Worm (Caenorhabditis elegans): Measurements from ENCODE around the gene ets-9.
A peak's percentile ranks its signal among the peaks of the same experiment; 100 is the strongest.

ets-9 gene

DNA sequence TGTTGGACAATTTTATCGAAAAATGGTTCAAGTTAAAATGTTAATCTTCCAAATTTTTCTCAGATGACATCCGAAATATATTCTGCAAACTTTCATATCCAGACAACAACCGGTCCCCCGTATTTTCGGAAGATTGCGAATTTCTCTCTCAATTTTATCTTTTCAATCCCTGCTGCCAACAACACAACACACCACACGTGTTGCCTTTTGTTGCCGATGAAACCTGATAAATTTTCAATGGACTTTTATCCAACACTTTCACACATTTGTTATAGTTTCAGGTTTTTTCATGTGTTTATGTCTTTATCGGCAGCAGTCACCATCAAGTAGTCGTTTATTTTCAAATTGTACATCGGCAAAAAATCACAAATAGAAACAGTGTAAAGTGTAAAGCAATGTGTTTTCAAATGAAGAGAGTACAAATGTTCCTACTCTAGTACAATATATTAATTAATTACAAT lies 33.2 kb upstream of the ets-9 start:
- TF ChIP-seq ztf-6 (GFP tag; IDR thresholded peaks at IDR 0.05), result no peak
- TF ChIP-seq sptf-2 (GFP tag; optimal IDR thresholded peaks at IDR 0.05), result no peak
- no peak for TF ChIP-seq egl-44 (GFP tag; IDR thresholded peaks at IDR 0.05)
- no peak for TF ChIP-seq lsy-27 (tag; optimal IDR thresholded peaks at IDR 0.05; ENCODE audit: borderline replicate concordance, insufficient read depth)
- TF ChIP-seq somi-1 (GFP tag; optimal IDR thresholded peaks at IDR 0.05), result peak; percentile 25
- no peak for TF ChIP-seq ceh-79 (tag; optimal IDR thresholded peaks at IDR 0.05)
- no peak for TF ChIP-seq unc-62 (GFP tag; optimal IDR thresholded peaks at IDR 0.05)
- TF ChIP-seq D2030.7 (GFP tag; IDR thresholded peaks at IDR 0.05), result no peak
- 0 out of 2 replicates have a peak, but pooled peaks have one; percentile 30 for TF ChIP-seq ekl-4 (GFP tag; IDR thresholded peaks at IDR 0.05)
- no peak for TF ChIP-seq aptf-3 (GFP tag; IDR thresholded peaks at IDR 0.05)
- TF ChIP-seq madf-6 (GFP tag; IDR thresholded peaks at IDR 0.05), result no peak
- no peak for TF ChIP-seq B0035.1 (tag; optimal IDR thresholded peaks at IDR 0.05)
- TF ChIP-seq attf-5 (GFP tag; optimal IDR thresholded peaks at IDR 0.05), result peak; percentile 2
- no peak for TF ChIP-seq ceh-91 (GFP tag; IDR thresholded peaks at IDR 0.05)
- 0 out of 2 replicates have a peak, but pooled peaks have one; percentile 38 for TF ChIP-seq madf-3 (GFP tag; IDR thresholded peaks at IDR 0.05)
- TF ChIP-seq lir-1 (GFP tag; conservative IDR thresholded peaks at IDR 0.05), result 0 out of 2 replicates have a peak, but pooled peaks have one; percentile 46
- no peak for TF ChIP-seq sea-2 (GFP tag; IDR thresholded peaks at IDR 0.05)
- TF ChIP-seq atf-7 (tag; optimal IDR thresholded peaks at IDR 0.05), result peak; percentile 40
- 0 out of 2 replicates have a peak, but pooled peaks have one; percentile 37 for TF ChIP-seq nfyb-1 (GFP tag; IDR thresholded peaks at IDR 0.05)
- TF ChIP-seq repo-1 (tag; optimal IDR thresholded peaks at IDR 0.05), result peak; percentile 89
- no peak for TF ChIP-seq snpc-1.1 (tag; optimal IDR thresholded peaks at IDR 0.05; ENCODE audit: insufficient read depth)
- TF ChIP-seq let-526 (GFP tag; IDR thresholded peaks at IDR 0.05), result 0 out of 2 replicates have a peak, but pooled peaks have one; percentile 4
- no peak for TF ChIP-seq cebp-1 (GFP tag; IDR thresholded peaks at IDR 0.05)
- TF ChIP-seq cebp-1 (tag; optimal IDR thresholded peaks at IDR 0.05), result peak; percentile 57
- 0 out of 2 replicates have a peak, but pooled peaks have one; percentile 56 for TF ChIP-seq Y53G8AR.9 (GFP tag; conservative IDR thresholded peaks at IDR 0.05)
- peak; percentile 40 for TF ChIP-seq lin-40 (tag; optimal IDR thresholded peaks at IDR 0.05)
- peak; percentile 65 for TF ChIP-seq dox-1 (GFP tag; IDR thresholded peaks at IDR 0.05)
- peak; percentile 38 for TF ChIP-seq gei-17 (GFP tag; optimal IDR thresholded peaks at IDR 0.05)
- peak; percentile 53 for TF ChIP-seq nhr-80 (tag; optimal IDR thresholded peaks at IDR 0.05)
- no peak for TF ChIP-seq hsf-1 (GFP tag; IDR thresholded peaks at IDR 0.05)
- peak; percentile 46 for TF ChIP-seq ama-1 (optimal IDR thresholded peaks at IDR 0.05)
- no peak for TF ChIP-seq ama-1 (GFP tag; optimal IDR thresholded peaks at IDR 0.05)
- TF ChIP-seq tlf-1 (GFP tag; optimal IDR thresholded peaks at IDR 0.05), result peak; percentile 49
- TF ChIP-seq pbrm-1 (GFP tag; IDR thresholded peaks at IDR 0.05), result 0 out of 2 replicates have a peak, but pooled peaks have one; percentile 37
- peak; percentile 46 for TF ChIP-seq chd-7 (tag; optimal IDR thresholded peaks at IDR 0.05)
- peak; percentile 24 for TF ChIP-seq ztf-26 (tag; optimal IDR thresholded peaks at IDR 0.05)
- 0 out of 2 replicates have a peak, but pooled peaks have one; percentile 12 for TF ChIP-seq lin-26 (GFP tag; IDR thresholded peaks at IDR 0.05)
- TF ChIP-seq Y56A3A.18 (GFP tag; IDR thresholded peaks at IDR 0.05), result no peak
- TF ChIP-seq mcd-1 (GFP tag; IDR thresholded peaks at IDR 0.05), result no peak
- TF ChIP-seq ztf-25 (GFP tag; IDR thresholded peaks at IDR 0.05), result 0 out of 2 replicates have a peak, but pooled peaks have one; percentile 15
- 0 out of 2 replicates have a peak, but pooled peaks have one; percentile 10 for TF ChIP-seq K11D2.4 (GFP tag; IDR thresholded peaks at IDR 0.05)
- peak; percentile 18 for TF ChIP-seq nhr-90 (tag; optimal IDR thresholded peaks at IDR 0.05)
- TF ChIP-seq C06A6.2 (GFP tag; conservative IDR thresholded peaks at IDR 0.05), result 0 out of 2 replicates have a peak, but pooled peaks have one; percentile 38
- TF ChIP-seq B0336.3 (GFP tag; IDR thresholded peaks at IDR 0.05), result peak; percentile 86
- TF ChIP-seq tbp1 (GFP tag; optimal IDR thresholded peaks at IDR 0.05), result peak; percentile 49

Data from whole organism, young adult.